Fruit fly (Drosophila melanogaster): ENCODE results near the gene CG17292.
A peak's percentile ranks its signal among the peaks of the same experiment; 100 is the strongest.

CG17292 gene

dm6 chr2L:8403286-8404270 lies 33.3 kb downstream of the CG17292 start, which contains the start of gene emb:
Gene emb, plus strand, starts transcription at chr2L:8403573.
- TF ChIP-seq CG17801 (GFP tag; optimal IDR thresholded peaks at IDR 0.05; ENCODE audit: partially characterized antibody) = peak; percentile 67

- no peak for TF ChIP-seq CG17801 (GFP tag; optimal IDR thresholded peaks at IDR 0.05; ENCODE audit: partially characterized antibody)
Observed at dm6 chr2L:8411530-8411929, 41.3 kb downstream of the CG17292 start, which contains the start of gene Naglu. Gene Naglu, minus strand, starts transcription at chr2L:8411868.

- peak; percentile 70 for TF ChIP-seq CG17801 (GFP tag; optimal IDR thresholded peaks at IDR 0.05; ENCODE audit: partially characterized antibody)
Observed at dm6 chr2L:8414887-8415883, 44.9 kb downstream of the CG17292 start, which contains the start of the genes CG13398 and Akap200. Gene CG13398, minus strand, starts transcription at chr2L:8415256. Gene Akap200, plus strand, starts transcription at chr2L:8415690.

dm6 chr2L:8416350-8417046 lies 46.2 kb downstream of the CG17292 start:
- peak; percentile 41 for TF ChIP-seq CG17801 (GFP tag; optimal IDR thresholded peaks at IDR 0.05; ENCODE audit: partially characterized antibody)

dm6 chr2L:8417562-8417961 lies 47.3 kb downstream of the CG17292 start:
- no peak for TF ChIP-seq CG17801 (GFP tag; optimal IDR thresholded peaks at IDR 0.05; ENCODE audit: partially characterized antibody)

- no peak for TF ChIP-seq CG17801 (GFP tag; optimal IDR thresholded peaks at IDR 0.05; ENCODE audit: partially characterized antibody)
Observed at dm6 chr2L:8418113-8418885, 48.0 kb downstream of the CG17292 start.

- no peak for TF ChIP-seq CG17801 (GFP tag; optimal IDR thresholded peaks at IDR 0.05; ENCODE audit: partially characterized antibody)
Observed at dm6 chr2L:8419382-8419940, 49.2 kb downstream of the CG17292 start.

dm6 chr2L:8420259-8420930 lies 50.1 kb downstream of the CG17292 start:
- no peak for TF ChIP-seq CG17801 (GFP tag; optimal IDR thresholded peaks at IDR 0.05; ENCODE audit: partially characterized antibody)

dm6 chr2L:8421717-8422116 lies 51.5 kb downstream of the CG17292 start:
- no peak for TF ChIP-seq CG17801 (GFP tag; optimal IDR thresholded peaks at IDR 0.05; ENCODE audit: partially characterized antibody)

dm6 chr2L:8423047-8423446 lies 52.8 kb downstream of the CG17292 start:
- TF ChIP-seq CG17801 (GFP tag; optimal IDR thresholded peaks at IDR 0.05; ENCODE audit: partially characterized antibody) = no peak

dm6 chr2L:8423460-8424089 lies 53.3 kb downstream of the CG17292 start:
- no peak for TF ChIP-seq CG17801 (GFP tag; optimal IDR thresholded peaks at IDR 0.05; ENCODE audit: partially characterized antibody)

Data from ovary, adult (tissue).